Fruit fly (Drosophila melanogaster): Measurements from ENCODE around the gene CG33267.

dm6 chr3L:11591131-11591530 lies 26.8 kb downstream of the CG33267 start, which contains the start of gene CG33268:
- TF ChIP-seq Clk (GFP tag; optimal IDR thresholded peaks at IDR 0.05), result no peak
- no peak for TF ChIP-seq toe (GFP tag; optimal IDR thresholded peaks at IDR 0.05)
- TF ChIP-seq CG5204 (GFP tag; optimal IDR thresholded peaks at IDR 0.05), result no peak
- TF ChIP-seq kay (GFP tag; ENCODE audit: borderline replicate concordance), result no peak
- TF ChIP-seq CG11617 (GFP tag; optimal IDR thresholded peaks at IDR 0.05), result no peak
- TF ChIP-seq Crg-1 (GFP tag; optimal IDR thresholded peaks at IDR 0.05), result no peak
- no peak for TF ChIP-seq Mnt (GFP tag; optimal IDR thresholded peaks at IDR 0.05)
- no peak for TF ChIP-seq CG7045 (GFP tag; optimal IDR thresholded peaks at IDR 0.05)
- TF ChIP-seq pad (GFP tag; optimal IDR thresholded peaks at IDR 0.05), result no peak
- TF ChIP-seq Hr96 (GFP tag; optimal IDR thresholded peaks at IDR 0.05), result no peak
- TF ChIP-seq cic (GFP tag; optimal IDR thresholded peaks at IDR 0.05), result no peak
- no peak for TF ChIP-seq ovo (GFP tag; optimal IDR thresholded peaks at IDR 0.05)
- TF ChIP-seq bab1 (GFP tag; optimal IDR thresholded peaks at IDR 0.05), result no peak
- no peak for TF ChIP-seq CG33017 (tag; optimal IDR thresholded peaks at IDR 0.05)
